Fruit fly (Drosophila melanogaster): ENCODE results near the gene CG4911.

DNA sequence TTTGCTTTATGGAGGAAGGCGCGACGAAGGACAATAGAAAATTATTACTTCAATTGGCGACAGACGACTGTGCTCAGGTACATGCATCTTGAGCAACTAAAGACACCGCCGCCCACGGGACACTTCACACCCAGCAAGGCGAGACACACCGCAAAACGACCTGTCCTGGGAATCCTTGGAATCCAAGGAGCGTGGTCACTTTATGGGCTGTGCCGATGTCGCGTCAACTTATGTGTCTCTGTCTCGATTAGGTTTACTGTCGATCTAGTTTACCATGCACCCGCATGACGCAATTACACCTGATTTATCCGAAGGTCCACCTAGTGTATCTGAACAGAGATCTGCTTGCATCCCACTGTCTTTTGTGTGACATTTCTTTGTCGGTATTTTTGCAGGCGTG, 33.3 kb downstream of the CG4911 start:
- no peak for TF ChIP-seq CG7045 (GFP tag; optimal IDR thresholded peaks at IDR 0.05)
- no peak for TF ChIP-seq CG5204 (GFP tag; optimal IDR thresholded peaks at IDR 0.05)
- no peak for TF ChIP-seq Hr96 (GFP tag; optimal IDR thresholded peaks at IDR 0.05)
- TF ChIP-seq CG1620 (GFP tag; optimal IDR thresholded peaks at IDR 0.05), result no peak
- no peak for TF ChIP-seq kay (GFP tag; ENCODE audit: borderline replicate concordance)
- TF ChIP-seq ovo (GFP tag; optimal IDR thresholded peaks at IDR 0.05), result no peak
- no peak for TF ChIP-seq cic (GFP tag; optimal IDR thresholded peaks at IDR 0.05)
- no peak for TF ChIP-seq Clk (GFP tag; optimal IDR thresholded peaks at IDR 0.05)
- TF ChIP-seq CG14711 (tag; optimal IDR thresholded peaks at IDR 0.05), result no peak
- no peak for TF ChIP-seq CG7101 (tag; optimal IDR thresholded peaks at IDR 0.05)
- no peak for TF ChIP-seq cnc (optimal IDR thresholded peaks at IDR 0.05)
- no peak for TF ChIP-seq tj (GFP tag; optimal IDR thresholded peaks at IDR 0.05)
- TF ChIP-seq pad (GFP tag; optimal IDR thresholded peaks at IDR 0.05), result no peak
